Fruit fly (Drosophila melanogaster) S2 (cell line): ENCODE data around the gene Ect3.

ENCODE experiments used
- CG8478 ChIP-seq: fragments of >200 bp; optimal IDR thresholded peaks from 2 replicates; lab custom pipeline; 2018
- CTCF ChIP-seq, 2 experiments: fragments of >200 bp; optimal IDR thresholded peaks; 2 replicates each; lab custom pipeline; 2018

Ect3 gene

DNA sequence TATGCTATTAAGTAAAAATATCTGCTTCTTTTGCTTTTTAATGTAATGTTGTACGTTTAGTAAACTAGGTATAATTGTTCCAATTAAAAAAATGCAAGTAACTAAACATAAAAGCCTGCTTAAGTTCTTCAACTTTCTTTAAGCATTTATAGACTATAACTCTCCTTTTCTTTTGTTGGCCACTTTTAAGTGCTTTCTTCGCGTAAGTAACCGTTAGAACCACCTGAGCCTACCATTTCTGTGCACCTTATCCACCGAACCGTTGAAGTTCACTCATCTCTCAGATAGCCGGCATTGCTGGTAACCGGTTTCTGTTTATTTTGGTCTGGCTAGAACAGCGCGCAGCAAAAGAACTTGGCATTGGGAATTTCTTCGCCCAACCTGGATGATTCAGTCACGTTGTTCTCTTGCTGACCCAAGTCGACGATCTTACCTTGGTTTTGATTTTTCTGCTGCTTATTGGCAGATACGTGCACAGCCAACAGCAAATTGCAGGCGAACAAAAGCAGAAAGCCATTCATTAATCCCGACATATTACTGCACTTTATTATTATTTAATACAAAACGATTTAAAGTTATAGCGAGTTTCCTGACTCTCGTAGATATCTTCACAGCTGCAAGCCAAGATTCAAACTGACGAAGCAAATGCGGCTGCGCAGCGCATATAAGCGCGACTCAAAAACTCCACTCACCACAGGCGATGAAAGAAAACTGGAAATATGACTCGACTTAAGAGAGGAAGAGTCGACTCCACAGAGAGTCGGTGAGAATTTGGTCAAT is 22.3 kb upstream of the Ect3 start, which contains the start of gene CG10005:
Gene CG10005 (minus strand): TSS at position 642 of the 780 bp plus-strand sequence.
- TF ChIP-seq CG8478 = no peak
- no peak for TF ChIP-seq CTCF (optimal IDR thresholded peaks at IDR 0.05; lab: Kevin White, UChicago)

DNA sequence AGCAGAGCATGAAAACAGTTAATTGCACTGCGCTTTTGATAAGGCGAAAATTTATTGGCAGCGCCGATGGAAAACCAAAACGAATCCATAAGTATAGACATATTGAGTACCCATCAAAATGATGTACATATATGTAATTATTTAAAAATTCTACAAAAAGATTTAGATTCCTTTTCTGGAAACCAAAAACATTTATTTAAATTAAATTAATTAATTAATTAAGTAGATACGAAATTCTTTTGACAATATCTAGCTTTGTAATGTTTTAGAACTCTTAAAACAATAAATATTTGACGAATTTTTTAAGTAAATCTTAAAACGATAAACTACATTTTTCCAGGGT is 21.8 kb upstream of the Ect3 start:
- TF ChIP-seq CTCF (optimal IDR thresholded peaks at IDR 0.05; lab: Kevin White, UChicago) (no peak), CG8478 (no peak)

DNA sequence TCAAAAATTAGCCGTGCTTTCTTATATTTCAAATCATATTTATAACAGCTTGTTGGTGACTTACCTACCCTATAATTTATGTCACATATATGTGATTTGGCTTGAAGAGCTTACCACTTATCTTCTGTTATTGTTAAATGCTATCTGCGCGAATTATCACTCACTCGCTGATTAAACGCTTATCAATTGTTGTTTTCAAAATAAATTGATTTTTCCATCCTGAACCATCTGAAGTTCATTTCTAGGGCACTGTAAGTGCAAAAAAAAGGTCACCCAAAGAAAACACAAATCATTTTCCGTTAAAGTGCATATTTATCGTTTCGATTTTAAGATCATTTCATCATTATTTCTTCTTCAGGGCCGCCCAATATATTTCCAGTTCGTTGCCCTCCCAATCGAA is 20.8 kb upstream of the Ect3 start:
- TF ChIP-seq CG8478 (no peak), CTCF (optimal IDR thresholded peaks at IDR 0.05; lab: Kevin White, UChicago) (no peak)

DNA sequence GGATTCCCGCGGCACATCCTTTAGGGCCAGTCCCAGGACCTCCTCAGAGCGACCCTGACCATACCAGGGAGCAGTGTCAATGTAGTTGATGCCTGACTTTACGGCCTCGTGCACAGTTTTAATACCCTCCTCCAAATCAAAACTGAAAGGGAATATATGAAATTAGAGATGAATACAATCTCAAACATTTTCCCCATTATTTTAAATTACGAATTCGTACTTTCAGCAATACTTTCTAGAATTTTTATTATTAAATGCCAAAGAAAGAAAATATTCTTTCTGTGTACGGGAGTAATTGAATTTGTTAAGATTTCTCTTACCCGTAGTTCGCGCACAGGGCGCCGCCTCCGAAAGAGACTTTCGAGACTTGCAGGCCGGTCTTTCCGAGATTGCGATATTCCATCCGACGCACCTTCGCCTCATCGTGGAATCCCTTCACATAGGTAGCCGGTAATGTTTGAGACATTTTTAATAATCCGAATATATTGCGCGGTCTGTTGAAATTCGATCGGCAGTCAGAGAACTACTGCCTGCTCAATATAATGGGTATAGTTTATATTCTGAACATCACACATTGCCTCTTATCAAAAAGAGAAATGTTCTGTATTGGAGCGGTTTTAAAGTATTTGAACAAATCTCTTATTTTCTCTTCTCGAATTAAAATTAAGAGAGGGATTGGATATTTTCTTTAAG is 19.1 kb upstream of the Ect3 start, which contains the start of gene CG18547:
Gene CG18547 (minus strand): TSS at position 512 of the 693 bp plus-strand sequence.
- TF ChIP-seq CG8478 = no peak
- TF ChIP-seq CTCF (optimal IDR thresholded peaks at IDR 0.05; lab: Kevin White, UChicago) = no peak

DNA sequence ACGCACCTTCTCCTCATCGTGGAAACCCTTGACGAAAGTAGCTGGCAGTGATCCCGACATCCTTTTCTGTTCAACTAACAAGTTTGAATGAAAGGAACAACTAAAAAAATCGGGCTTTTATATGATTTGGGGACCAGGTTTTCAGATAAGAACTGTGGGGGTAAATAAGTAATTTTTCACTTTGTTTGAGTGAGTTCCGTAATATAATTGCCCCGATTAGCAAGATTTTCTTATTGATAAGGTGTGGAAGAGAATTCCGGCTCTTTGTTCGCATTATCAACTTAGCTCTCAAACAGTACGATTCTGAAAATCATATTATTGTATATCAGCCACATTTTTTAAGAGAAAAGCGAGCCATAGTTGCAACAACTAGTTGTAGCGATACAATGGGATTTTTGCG is 17.1 kb upstream of the Ect3 start, which contains the start of gene CG12224:
Gene CG12224 (minus strand): TSS at position 101 of the 400 bp plus-strand sequence.
- TF ChIP-seq CG8478 (no peak), CTCF (optimal IDR thresholded peaks at IDR 0.05; lab: Kevin White, UChicago) (no peak)

DNA sequence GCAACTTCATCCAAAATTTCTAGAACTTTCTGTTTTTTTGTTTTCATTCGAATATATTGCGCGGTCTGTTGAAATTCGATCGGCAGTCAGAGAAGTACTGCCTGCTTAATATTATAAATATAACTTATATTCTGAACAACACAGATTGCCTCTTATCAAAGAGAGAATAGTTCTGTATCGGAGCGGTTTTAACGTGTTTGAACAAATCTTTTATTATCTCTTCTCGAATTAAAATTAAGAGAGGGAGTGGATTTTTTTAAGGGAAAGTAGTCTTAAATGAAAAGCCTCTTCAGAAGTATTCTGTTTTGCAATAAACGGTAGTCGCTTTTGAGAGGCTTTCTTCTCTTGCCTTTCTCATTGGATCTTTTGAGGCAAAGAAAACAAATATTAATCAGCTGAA is 16.5 kb upstream of the Ect3 start:
- TF ChIP-seq CG8478 = no peak
- no peak for TF ChIP-seq CTCF (optimal IDR thresholded peaks at IDR 0.05; lab: Kevin White, UChicago)

DNA sequence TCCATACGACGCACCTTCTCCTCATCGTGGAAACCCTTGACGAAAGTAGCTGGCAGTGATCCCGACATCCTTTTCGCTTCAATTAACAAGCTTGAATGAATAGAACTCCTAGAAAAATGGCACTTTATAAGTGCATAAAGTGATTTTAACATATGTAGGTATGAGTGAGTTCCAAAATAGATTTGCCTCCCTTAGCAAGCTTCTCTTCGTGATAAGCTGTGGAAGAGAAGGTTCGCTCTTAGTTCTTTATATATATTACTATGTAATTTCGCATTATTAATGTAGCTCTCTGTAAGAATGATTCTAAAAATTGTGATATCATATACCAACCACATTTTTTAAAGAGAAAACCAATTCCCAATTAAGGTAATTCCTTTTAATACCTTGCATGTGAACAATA is 14.6 kb upstream of the Ect3 start, which contains the start of gene CG3397:
Gene CG3397 (minus strand): TSS at position 101 of the 400 bp plus-strand sequence.
- TF ChIP-seq CTCF (optimal IDR thresholded peaks at IDR 0.05; lab: Kevin White, UChicago) (no peak), CG8478 (no peak)

DNA sequence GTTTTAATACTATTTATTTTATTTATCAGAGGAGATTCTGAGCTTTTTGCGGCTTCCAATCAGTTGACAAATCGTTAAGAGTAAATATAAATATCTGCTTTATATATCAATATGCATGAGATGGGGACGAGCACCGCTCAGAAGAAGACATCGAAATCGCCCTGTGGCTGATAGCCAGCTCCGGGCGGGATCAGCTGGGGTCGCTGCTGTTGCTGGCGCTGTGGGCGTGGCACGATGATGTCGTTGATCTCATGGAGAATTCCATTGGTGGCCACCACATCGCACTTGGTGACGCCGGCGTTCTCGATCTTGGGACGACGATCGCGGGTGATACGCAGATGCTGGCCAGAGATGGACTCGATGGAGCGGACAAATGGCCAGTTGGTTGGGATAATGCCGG is 14.2 kb upstream of the Ect3 start:
- TF ChIP-seq CTCF (optimal IDR thresholded peaks at IDR 0.05; lab: Kevin White, UChicago) (no peak), CG8478 (no peak)

DNA sequence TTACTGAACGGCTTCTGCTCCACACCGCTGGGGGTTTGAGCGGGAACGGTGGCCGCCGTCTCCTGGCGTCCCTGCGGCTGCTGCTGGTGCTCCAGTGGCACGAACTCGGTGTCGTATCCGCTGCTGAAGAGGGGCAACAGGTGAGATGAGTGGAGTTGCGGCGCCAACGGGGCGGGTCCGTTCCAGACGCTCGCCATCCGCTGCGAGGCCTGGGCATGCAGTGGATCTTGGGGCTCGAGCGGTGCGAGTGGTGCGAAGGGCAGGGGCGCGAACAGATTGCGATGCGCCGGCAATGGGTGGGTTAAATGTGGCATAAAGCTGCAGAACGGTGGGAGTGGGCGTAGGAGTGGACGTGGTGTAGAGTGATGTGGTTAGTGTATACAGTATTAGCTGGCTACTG is 9.9 kb upstream of the Ect3 start:
- TF ChIP-seq CTCF (optimal IDR thresholded peaks at IDR 0.05; lab: Kevin White, UChicago) = no peak
- TF ChIP-seq CG8478 = no peak

DNA sequence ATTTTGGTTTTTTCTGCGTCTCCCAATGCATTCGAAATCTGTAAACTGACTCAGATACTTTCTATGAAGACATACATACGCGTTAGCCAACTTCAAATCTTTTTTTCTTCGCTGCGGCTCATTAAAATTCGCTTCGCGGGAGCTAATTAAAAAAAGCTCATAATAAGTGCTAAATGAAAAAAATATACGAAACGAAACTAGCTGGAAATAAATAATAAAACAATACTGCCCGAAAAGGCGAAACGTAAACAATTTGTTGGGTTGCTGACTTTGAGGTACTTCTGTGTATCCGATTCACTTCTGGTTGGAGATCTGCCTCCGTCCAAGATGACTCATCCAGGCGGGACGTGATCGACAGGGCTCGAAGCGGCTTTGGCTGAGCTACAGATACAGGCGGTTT is 9.1 kb upstream of the Ect3 start:
- TF ChIP-seq CTCF (optimal IDR thresholded peaks at IDR 0.05; lab: Kevin White, UChicago) (no peak), CG8478 (no peak)

DNA sequence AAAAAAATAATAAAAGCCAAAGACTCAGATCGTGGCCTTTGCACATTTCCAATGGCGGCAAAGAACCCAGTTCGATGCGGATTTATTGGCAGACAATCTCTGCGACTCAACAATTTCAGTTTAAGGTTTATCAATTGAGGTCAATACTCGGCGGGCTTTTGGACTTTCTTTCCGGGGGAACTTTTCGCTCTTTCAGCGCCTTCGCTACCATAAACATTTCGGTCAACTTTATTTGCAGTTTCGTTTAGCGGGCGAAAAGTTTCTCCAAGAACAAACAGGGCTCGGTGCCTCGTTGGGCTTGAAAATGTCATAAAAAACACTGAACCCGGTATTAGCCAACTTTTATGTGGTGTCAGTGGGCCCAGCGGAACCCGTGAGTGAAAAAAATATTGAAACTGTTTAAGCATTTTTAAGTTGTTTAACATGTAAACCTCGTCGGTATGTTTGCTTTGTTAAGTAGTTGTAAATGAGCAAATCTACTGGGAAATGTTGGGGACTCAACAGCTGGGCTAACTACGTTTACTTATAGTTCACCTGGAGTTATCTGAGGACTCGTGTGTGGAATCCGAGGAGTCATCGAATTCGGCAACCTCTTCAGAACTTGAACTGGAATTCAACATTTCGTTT is 7.4 kb upstream of the Ect3 start:
- no peak for TF ChIP-seq CTCF (optimal IDR thresholded peaks at IDR 0.05; lab: Kevin White, UChicago)
- no peak for TF ChIP-seq CG8478

DNA sequence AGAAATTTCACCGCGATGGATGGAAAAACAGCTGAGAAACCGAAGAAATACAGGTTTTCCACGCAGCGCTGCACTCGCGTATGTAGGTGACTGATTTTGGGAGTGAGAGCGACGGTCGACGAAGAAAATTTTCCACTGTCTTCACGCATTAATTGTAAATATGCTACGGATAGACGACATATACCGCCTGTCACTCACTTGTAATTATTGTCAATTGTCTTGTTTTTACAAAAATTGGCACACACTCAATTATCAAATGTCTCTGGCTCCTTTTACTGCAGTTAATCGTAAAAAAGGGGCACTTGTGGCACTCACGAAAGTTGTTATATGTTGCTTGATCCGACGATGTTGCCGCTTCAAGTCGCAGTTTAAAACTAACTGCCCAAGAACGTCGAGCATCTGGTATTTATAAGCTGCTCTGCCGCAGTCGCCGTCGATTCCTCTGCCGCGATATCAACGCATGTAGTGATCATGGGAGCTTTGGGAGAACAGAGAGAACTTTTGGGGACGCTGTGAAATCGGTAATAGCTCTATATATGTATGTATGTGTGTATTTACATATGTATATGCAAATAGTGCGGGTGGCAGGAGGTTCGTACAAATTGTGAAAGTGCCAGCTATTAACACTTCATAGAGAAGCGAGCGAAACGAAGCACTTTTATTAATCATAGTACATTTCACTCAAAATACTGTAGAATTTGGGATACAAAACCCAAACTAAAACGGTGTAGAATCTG is 6.0 kb upstream of the Ect3 start, which contains the start of gene mfas:
Gene mfas (minus strand): TSS at position 382 of the 737 bp plus-strand sequence.
- TF ChIP-seq CTCF (optimal IDR thresholded peaks at IDR 0.05; lab: Kevin White, UChicago) (no peak), CG8478 (no peak)

DNA sequence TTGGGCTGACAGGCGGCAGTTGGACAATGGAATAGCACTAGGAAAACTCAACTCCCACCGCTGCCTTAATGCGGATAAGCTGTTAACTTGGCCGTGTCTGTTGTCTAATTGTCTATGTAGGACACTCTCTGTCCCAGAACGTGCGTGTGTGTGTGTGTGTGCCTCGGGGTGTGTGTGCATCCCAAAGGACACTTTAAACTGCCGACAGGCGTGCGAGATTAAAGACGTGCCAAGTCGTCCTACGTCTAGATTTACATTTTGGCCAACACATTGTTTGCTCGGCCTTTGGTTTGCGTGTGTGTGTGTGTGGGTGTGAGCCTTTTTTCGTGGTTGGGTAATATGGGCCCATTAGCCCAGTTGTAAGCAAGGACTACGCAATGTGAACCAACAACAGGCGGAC is 948 bp upstream of the Ect3 start:
- no peak for TF ChIP-seq CTCF (optimal IDR thresholded peaks at IDR 0.05; lab: Kevin White, UChicago)
- TF ChIP-seq CG8478 = no peak

DNA sequence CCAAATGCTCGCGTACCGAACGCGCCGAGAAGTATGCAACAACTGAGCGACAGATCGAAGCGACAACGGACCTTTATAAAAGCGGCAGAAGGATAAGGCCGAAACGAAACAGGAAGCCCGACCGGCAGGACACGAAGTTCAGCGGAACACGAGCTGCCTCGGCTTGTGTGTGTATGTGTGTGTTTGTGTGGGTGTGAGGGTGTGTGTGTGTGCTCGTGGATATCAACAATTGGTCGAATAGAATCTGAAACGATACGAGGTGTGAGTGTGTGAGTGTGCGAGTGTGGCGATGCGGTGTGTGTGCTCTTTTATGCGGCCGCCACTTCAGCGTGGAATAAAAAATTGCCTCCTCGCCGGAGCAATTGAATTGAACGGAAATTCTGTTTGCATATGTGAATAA is 6.3 kb downstream of the Ect3 start, which contains the start of gene Tk:
Gene Tk (minus strand): TSS at position 57 of the 400 bp plus-strand sequence.
- TF ChIP-seq CTCF (optimal IDR thresholded peaks at IDR 0.05; lab: Kevin White, UChicago) = no peak
- no peak for TF ChIP-seq CG8478

DNA sequence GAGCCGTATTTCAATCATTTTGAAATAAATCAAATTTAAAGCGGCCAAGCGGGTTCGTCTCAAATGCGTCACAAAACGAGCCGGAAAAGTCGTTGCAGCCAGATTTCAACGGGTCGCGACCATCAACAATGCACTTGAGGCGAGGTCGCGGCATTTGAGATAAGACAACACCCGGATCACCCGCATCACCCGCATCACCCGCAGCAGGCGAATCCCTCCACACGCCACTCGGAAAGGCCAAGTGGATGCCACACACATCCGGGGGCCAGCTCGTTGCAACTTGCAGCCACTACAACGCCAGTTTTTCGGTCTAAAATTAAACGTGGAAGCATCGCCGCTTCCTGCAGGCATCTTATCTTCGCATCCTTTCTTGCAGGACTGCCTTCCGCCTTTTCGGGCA is 7.3 kb downstream of the Ect3 start:
- TF ChIP-seq CTCF (optimal IDR thresholded peaks at IDR 0.05; lab: Kevin White, UChicago) = no peak
- TF ChIP-seq CG8478 = no peak
